Worm (Caenorhabditis elegans) whole organism, midembryonic: ENCODE data around the gene fbxb-114.
"Not testable (repeated sequence)": the region's sequence is repeated elsewhere in the genome, so short reads cannot be mapped to it uniquely, and the experiment has no call there.

ENCODE experiments used
- T22C8.4 ChIP-seq: fragments of 200-800 bp; sonication (Bioruptor generic); IDR thresholded peaks from 2 replicates; pipeline ENCODE4 v1.3.6; 2022; ENCODE audit warnings: missing genetic modification characterization, missing compliant biosample characterization
- cog-1 ChIP-seq: sonication (generic microtip); optimal IDR thresholded peaks from 2 replicates; lab custom pipeline; 2016; ENCODE audit warnings: missing genetic modification characterization, missing compliant biosample characterization
- flt-1 ChIP-seq: fragments of 200-800 bp; sonication (Bioruptor generic); IDR thresholded peaks from 2 replicates; pipeline ENCODE4 v1.3.6; 2022; ENCODE audit warnings: missing genetic modification characterization, missing compliant biosample characterization
- klf-2 ChIP-seq: fragments of 200-800 bp; sonication (Bioruptor generic); conservative IDR thresholded peaks from 2 replicates; pipeline ENCODE4 v1.3.6; 2022; ENCODE audit warnings: missing genetic modification reagents, missing genetic modification characterization, missing compliant biosample characterization
- med-1 ChIP-seq: sonication (generic microtip); optimal IDR thresholded peaks from 2 replicates; lab custom pipeline; 2017; ENCODE audit warnings: missing genetic modification characterization, mild to moderate bottlenecking, missing compliant biosample characterization, antibody characterized with exemption, missing genetic modification reagents; ENCODE audit not compliant: insufficient read depth
- ref-1 ChIP-seq: fragments of 200-800 bp; sonication (Bioruptor generic); conservative IDR thresholded peaks from 2 replicates; pipeline ENCODE4 v1.3.6; 2022; ENCODE audit warnings: missing genetic modification reagents, missing genetic modification characterization, missing compliant biosample characterization
- tab-1 ChIP-seq: fragments of 200-800 bp; sonication (Bioruptor generic); IDR thresholded peaks from 2 replicates; pipeline ENCODE4 v1.3.6; 2022; ENCODE audit warnings: missing genetic modification characterization, missing compliant biosample characterization
- ztf-23 ChIP-seq: fragments of 200-800 bp; sonication (Bioruptor generic); IDR thresholded peaks from 2 replicates; pipeline ENCODE4 v1.3.6; 2022; ENCODE audit warnings: missing genetic modification reagents, missing genetic modification characterization, missing compliant biosample characterization
- ztf-29 ChIP-seq: fragments of 200-800 bp; sonication (Bioruptor generic); IDR thresholded peaks from 2 replicates; pipeline ENCODE4 v1.3.6; 2022; ENCODE audit warnings: missing genetic modification reagents, missing genetic modification characterization, missing compliant biosample characterization

fbxb-114 gene

DNA sequence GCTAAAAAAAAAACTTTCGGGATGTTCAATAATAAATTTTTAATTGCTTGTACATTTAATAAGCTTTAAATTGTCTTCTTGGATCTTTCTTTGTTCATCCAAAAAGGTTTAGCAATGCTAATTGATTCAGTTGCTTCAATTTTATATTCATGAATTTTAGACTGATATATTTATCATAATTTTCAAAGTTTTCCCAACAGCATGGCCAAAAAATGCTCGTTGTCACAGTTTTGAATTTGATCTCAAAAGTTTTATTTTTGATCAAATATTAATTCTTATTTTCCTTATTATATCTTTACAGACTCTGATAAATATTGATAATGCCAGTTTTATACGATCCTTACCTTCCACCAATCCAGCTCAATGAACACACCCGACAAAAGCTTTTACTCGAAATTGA lies at the start of gene fbxb-114:
Gene fbxb-114, plus strand, starts transcription at position 301 of the 400 bp plus-strand sequence.
- TF ChIP-seq ztf-23 (no peak), med-1 (GFP tag; lab: Kevin White, UChicago) (no peak), klf-2 (no peak), ztf-29 (no peak), ref-1 (no peak), tab-1 (GFP tag; lab: Robert Waterston, UW) (no peak), cog-1 (tag; lab: Kevin White, UChicago) (no peak), T22C8.4 (no peak), flt-1 (no peak)

- TF ChIP-seq tab-1 (GFP tag; lab: Robert Waterston, UW), result no peak
- TF ChIP-seq med-1 (GFP tag; lab: Kevin White, UChicago), result no peak
- no peak for TF ChIP-seq ref-1
- TF ChIP-seq ztf-23, result no peak
- TF ChIP-seq cog-1 (tag; lab: Kevin White, UChicago), result no peak
- no peak for TF ChIP-seq T22C8.4
- TF ChIP-seq ztf-29, result no peak
- no peak for TF ChIP-seq klf-2
- TF ChIP-seq flt-1, result no peak
Measured at ce11 chrX:16872446-16872962, 49.1 kb upstream of the fbxb-114 start, which contains the start of gene T20F7.1. Gene T20F7.1 (plus strand): TSS chrX:16872912.

DNA sequence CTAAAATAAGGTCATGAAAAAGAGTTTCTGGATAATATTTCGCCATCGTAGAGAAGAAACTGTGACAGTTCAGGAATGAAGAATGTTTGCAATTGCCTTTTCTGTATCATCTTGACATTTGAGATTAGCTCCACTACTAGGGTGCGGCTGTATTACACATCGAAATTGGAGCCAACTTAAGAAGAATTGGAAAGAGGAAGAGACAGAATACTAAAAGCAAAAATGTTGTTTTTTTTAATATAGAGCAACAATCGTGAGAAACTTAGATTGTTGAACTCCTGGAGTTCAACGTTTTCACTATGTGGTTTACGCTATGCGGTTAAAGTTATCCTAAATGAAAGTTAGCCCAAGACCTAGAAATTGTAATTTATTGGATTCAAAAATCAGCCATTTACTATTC lies 41.2 kb upstream of the fbxb-114 start, which contains the start of gene acs-9:
Gene acs-9, minus strand, starts transcription at position 101 of the 400 bp plus-strand sequence.
- no peak for TF ChIP-seq T22C8.4
- TF ChIP-seq ref-1, result no peak
- TF ChIP-seq tab-1 (GFP tag; lab: Robert Waterston, UW), result no peak
- TF ChIP-seq ztf-23, result no peak
- no peak for TF ChIP-seq med-1 (GFP tag; lab: Kevin White, UChicago)
- TF ChIP-seq ztf-29, result no peak
- no peak for TF ChIP-seq flt-1

DNA sequence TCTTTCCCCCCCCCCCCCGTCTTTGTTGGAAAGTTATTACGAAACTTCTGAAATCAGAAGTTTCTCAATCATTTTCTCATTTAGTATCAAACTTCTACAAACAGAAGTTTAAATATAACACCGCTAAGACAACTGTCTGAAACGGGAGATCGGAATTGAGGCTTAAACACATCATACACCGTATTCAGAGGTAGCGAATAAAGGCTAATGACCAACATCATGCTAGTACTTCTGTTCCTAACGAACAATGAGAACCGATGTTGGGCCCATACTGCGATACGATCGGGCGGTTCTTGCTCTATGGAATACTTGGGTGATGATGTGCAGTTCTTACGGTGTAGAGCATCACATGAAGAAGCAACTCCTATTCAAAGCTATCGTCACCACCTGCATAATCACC lies 38.2 kb upstream of the fbxb-114 start, which contains the start of gene Y13C8A.1:
Gene Y13C8A.1, plus strand, starts transcription at position 301 of the 400 bp plus-strand sequence.
- TF ChIP-seq ztf-29; tab-1 (GFP tag; lab: Robert Waterston, UW); T22C8.4: not testable (repeated sequence)

DNA sequence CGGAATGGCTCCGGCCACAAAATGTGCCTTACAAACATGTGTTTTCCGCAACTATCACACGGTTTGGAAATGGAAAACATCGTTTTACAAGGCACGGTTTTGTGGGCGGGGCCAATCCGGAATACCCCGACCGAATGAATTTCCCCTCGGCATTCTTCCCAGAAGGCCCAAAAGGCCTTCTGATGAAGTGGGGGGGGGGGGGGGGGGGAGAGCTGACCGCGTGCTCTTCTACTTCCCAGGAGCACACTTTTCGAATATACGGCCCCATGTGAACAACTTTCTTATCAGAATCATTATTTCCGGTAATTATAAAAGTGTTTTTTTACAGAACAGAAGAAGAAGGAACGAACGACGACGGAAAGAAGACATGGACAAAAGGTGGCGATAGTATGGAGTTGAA lies 37.6 kb upstream of the fbxb-114 start:
- TF ChIP-seq med-1 (GFP tag; lab: Kevin White, UChicago) (no peak), ztf-23 (no peak), ztf-29 (no peak), ref-1 (no peak), klf-2 (no peak), flt-1 (no peak)

DNA sequence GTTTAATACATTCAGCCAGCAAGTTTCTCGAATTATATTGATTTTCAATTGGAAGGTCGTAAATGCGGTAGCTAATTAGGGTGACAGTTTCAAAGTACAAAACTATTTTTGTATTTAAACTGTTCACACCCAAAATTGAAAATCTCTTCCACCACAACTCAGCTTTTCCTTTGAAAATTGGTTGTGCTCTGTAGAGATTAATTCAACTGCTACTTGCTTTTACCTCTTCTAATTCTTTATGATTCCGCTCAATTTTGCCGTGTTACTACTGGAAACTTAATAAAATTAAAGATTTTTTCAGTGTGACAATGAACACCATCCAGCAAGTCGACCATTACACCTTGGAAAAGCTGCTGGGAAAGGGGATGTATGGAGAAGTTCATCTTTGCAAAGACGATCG lies 29.9 kb upstream of the fbxb-114 start, which contains the start of gene F39F10.3:
Gene F39F10.3, plus strand, starts transcription at position 301 of the 400 bp plus-strand sequence.
- TF ChIP-seq ztf-29 (no peak), med-1 (GFP tag; lab: Kevin White, UChicago) (no peak), ref-1 (no peak), cog-1 (tag; lab: Kevin White, UChicago) (no peak), T22C8.4 (no peak)

DNA sequence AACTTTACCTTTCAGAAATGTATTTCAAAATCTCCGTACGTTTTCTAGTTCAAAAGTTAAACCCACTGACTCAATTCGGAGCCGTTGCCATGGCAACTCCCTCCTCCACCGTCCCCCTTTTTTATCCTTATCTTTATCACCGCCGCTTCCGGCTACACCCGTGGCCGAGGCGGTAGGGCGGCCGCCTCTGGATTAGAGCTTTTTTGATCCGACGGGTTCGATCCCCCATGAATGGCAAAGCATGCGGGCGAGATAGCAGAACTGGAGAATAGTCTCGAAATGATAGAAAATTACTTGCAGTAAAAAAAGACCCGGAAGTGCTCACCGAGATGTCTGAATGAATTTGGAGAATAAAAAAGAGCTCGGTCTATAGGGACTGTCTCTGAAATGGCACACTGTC lies 27.9 kb upstream of the fbxb-114 start:
- TF ChIP-seq med-1 (GFP tag; lab: Kevin White, UChicago), result no peak
- TF ChIP-seq tab-1 (GFP tag; lab: Robert Waterston, UW), result 0 out of 2 replicates have a peak, but pooled peaks have one; percentile 29

ce11 chrX:16894577-16894976 lies 27.1 kb upstream of the fbxb-114 start, which contains the start of gene F39F10.2:
Gene F39F10.2 (plus strand): TSS chrX:16894877.
- TF ChIP-seq klf-2 (no peak), ztf-23 (no peak), ref-1 (no peak), T22C8.4 (no peak), ztf-29 (no peak), flt-1 (no peak), cog-1 (tag; lab: Kevin White, UChicago) (no peak), med-1 (GFP tag; lab: Kevin White, UChicago) (no peak), tab-1 (GFP tag; lab: Robert Waterston, UW) (no peak)

ce11 chrX:16901906-16902383 lies 19.7 kb upstream of the fbxb-114 start:
- TF ChIP-seq ztf-23, result 0 out of 2 replicates have a peak, but pooled peaks have one; percentile 52

- TF ChIP-seq flt-1, result no peak
- TF ChIP-seq ztf-23, result no peak
- no peak for TF ChIP-seq ztf-29
- TF ChIP-seq ref-1, result no peak
- no peak for TF ChIP-seq T22C8.4
- no peak for TF ChIP-seq tab-1 (GFP tag; lab: Robert Waterston, UW)
- no peak for TF ChIP-seq cog-1 (tag; lab: Kevin White, UChicago)
- TF ChIP-seq med-1 (GFP tag; lab: Kevin White, UChicago), result no peak
- no peak for TF ChIP-seq klf-2
Measured at ce11 chrX:16902657-16903056, 19.0 kb upstream of the fbxb-114 start.

ce11 chrX:16903619-16904018 lies 18.0 kb upstream of the fbxb-114 start, which contains the start of gene F39F10.4:
Gene F39F10.4 (minus strand): TSS chrX:16903719.
- no peak for TF ChIP-seq ref-1
- TF ChIP-seq cog-1 (tag; lab: Kevin White, UChicago), result no peak
- no peak for TF ChIP-seq ztf-23
- no peak for TF ChIP-seq T22C8.4
- TF ChIP-seq klf-2, result no peak
- no peak for TF ChIP-seq ztf-29
- TF ChIP-seq flt-1, result no peak
- no peak for TF ChIP-seq tab-1 (GFP tag; lab: Robert Waterston, UW)
- no peak for TF ChIP-seq med-1 (GFP tag; lab: Kevin White, UChicago)
